Worm (Caenorhabditis elegans): ENCODE results near the gene C13G5.2.

ce11 chrIII:8656957-8657356 is 38.7 kb upstream of the C13G5.2 start:
- TF ChIP-seq R02D3.7 (tag; optimal IDR thresholded peaks at IDR 0.05): no peak
- TF ChIP-seq F44E2.7 (GFP tag; IDR thresholded peaks at IDR 0.05): no peak
- no peak for TF ChIP-seq ama-1 (optimal IDR thresholded peaks at IDR 0.05)
- TF ChIP-seq egl-43 (GFP tag; IDR thresholded peaks at IDR 0.05): no peak
- TF ChIP-seq nhr-237 (tag; optimal IDR thresholded peaks at IDR 0.05): no peak
- no peak for TF ChIP-seq daf-19 (GFP tag; conservative IDR thresholded peaks at IDR 0.05)
- TF ChIP-seq F37D6.2 (tag; optimal IDR thresholded peaks at IDR 0.05): no peak
- TF ChIP-seq spr-3 (GFP tag; optimal IDR thresholded peaks at IDR 0.05): no peak
- TF ChIP-seq egl-27 (tag; optimal IDR thresholded peaks at IDR 0.05): no peak
- no peak for TF ChIP-seq ceh-28 (tag; optimal IDR thresholded peaks at IDR 0.05)
- TF ChIP-seq zfp-2 (tag; optimal IDR thresholded peaks at IDR 0.05): no peak
